Fruit fly (Drosophila melanogaster) whole organism, embryonic: ENCODE data around the gene Uck.
A peak's percentile ranks its signal among the peaks of the same experiment; 100 is the strongest.

ENCODE experiments used
- Adf1 ChIP-seq: fragments of 200-800 bp; sonication (Bioruptor generic); IDR thresholded peaks from 2 replicates; pipeline ENCODE4 v1.3.6; 2022; ENCODE audit warnings: missing biosample characterization, missing genetic modification characterization
- Aef1 ChIP-seq: fragments of 200-800 bp; sonication (Bioruptor generic); IDR thresholded peaks from 3 replicates; pipeline ENCODE4 v1.3.6; 2022; ENCODE audit warnings: missing biosample characterization, missing genetic modification characterization
- Asciz ChIP-seq: fragments of 200-800 bp; sonication (Bioruptor generic); optimal IDR thresholded peaks from 2 replicates; lab custom pipeline; 2017; ENCODE audit warnings: missing biosample characterization, mild to moderate bottlenecking, missing genetic modification characterization, missing genetic modification reagents
- C15 ChIP-seq: fragments of 200-800 bp; sonication (Bioruptor generic); IDR thresholded peaks from 3 replicates; pipeline ENCODE4 v1.3.6; 2022; ENCODE audit warnings: missing biosample characterization, missing genetic modification characterization
- CG14860 ChIP-seq: fragments of 200-800 bp; sonication (Bioruptor generic); IDR thresholded peaks from 3 replicates; pipeline ENCODE4 v1.3.6; 2022; ENCODE audit warnings: missing biosample characterization, missing genetic modification characterization; ENCODE audit not compliant: partially characterized antibody
- CG15011 ChIP-seq: fragments of 200-800 bp; sonication (Bioruptor generic); optimal IDR thresholded peaks from 3 replicates; lab custom pipeline; 2018; ENCODE audit warnings: missing biosample characterization, mild to moderate bottlenecking, missing genetic modification characterization
- CG17328 ChIP-seq: fragments of 200-800 bp; sonication (Bioruptor generic); IDR thresholded peaks from 2 replicates; pipeline ENCODE4 v1.3.6; 2022; ENCODE audit warnings: missing biosample characterization, missing genetic modification characterization
- CG17385 ChIP-seq: fragments of 200-800 bp; sonication (Bioruptor generic); optimal IDR thresholded peaks from 3 replicates; lab custom pipeline; 2018; ENCODE audit warnings: missing biosample characterization, mild to moderate bottlenecking, missing genetic modification characterization
- CG31224 ChIP-seq: fragments of 200-800 bp; sonication (Bioruptor generic); IDR thresholded peaks from 2 replicates; pipeline ENCODE4 v1.3.6; 2022; ENCODE audit warnings: missing biosample characterization, missing genetic modification characterization
- CG3281 ChIP-seq: fragments of 200-800 bp; sonication (Bioruptor generic); optimal IDR thresholded peaks from 3 replicates; lab custom pipeline; 2017; ENCODE audit warnings: missing biosample characterization, mild to moderate bottlenecking, missing genetic modification characterization
- CG33213 ChIP-seq: fragments of 200-800 bp; sonication (Bioruptor generic); optimal IDR thresholded peaks from 3 replicates; lab custom pipeline; 2016; ENCODE audit warnings: missing biosample characterization, missing genetic modification characterization
- CG4328 ChIP-seq: fragments of 200-800 bp; sonication (Bioruptor generic); optimal IDR thresholded peaks from 3 replicates; lab custom pipeline; 2017; ENCODE audit warnings: missing biosample characterization, missing genetic modification reagents, missing genetic modification characterization
- CG4360 ChIP-seq: fragments of 200-800 bp; sonication (Bioruptor generic); IDR thresholded peaks from 2 replicates; pipeline ENCODE4 v1.3.6; 2022; ENCODE audit warnings: missing biosample characterization, missing genetic modification characterization
- CG6765 ChIP-seq: fragments of 200-800 bp; sonication (Bioruptor generic); optimal IDR thresholded peaks from 3 replicates; lab custom pipeline; 2017; ENCODE audit warnings: missing biosample characterization, mild to moderate bottlenecking, missing genetic modification characterization
- CG7271 ChIP-seq: fragments of 200-800 bp; sonication (Bioruptor generic); optimal IDR thresholded peaks from 2 replicates; lab custom pipeline; 2018; ENCODE audit warnings: missing biosample characterization, mild to moderate bottlenecking, missing genetic modification characterization, moderate library complexity
- CG9932 ChIP-seq: fragments of 200-800 bp; sonication (Bioruptor generic); IDR thresholded peaks from 2 replicates; pipeline ENCODE4 v1.3.6; 2022; ENCODE audit warnings: missing biosample characterization, missing genetic modification characterization
- CHES-1-like ChIP-seq: fragments of 200-800 bp; sonication (Bioruptor generic); optimal IDR thresholded peaks from 2 replicates; lab custom pipeline; 2016; ENCODE audit warnings: missing biosample characterization, missing genetic modification characterization
- D ChIP-seq, 2 experiments: fragments of 200-800 bp in 1 of 2; fragments of >200 bp in 1 of 2; sonication (Bioruptor generic) in 1 of 2; optimal IDR thresholded peaks; 2 replicates in 1 of 2; 3 replicates in 1 of 2; lab custom pipeline; 2017; ENCODE audit warnings: mild to moderate bottlenecking in 1 of 2, missing biosample characterization in 1 of 2, missing genetic modification characterization in 1 of 2, missing genetic modification reagents in 1 of 2
- Dad ChIP-seq: fragments of 200-800 bp; sonication (Bioruptor generic); optimal IDR thresholded peaks from 3 replicates; lab custom pipeline; 2016; ENCODE audit warnings: missing biosample characterization, missing genetic modification characterization
- E2f2 ChIP-seq: fragments of 200-800 bp; sonication (Bioruptor generic); IDR thresholded peaks from 2 replicates; pipeline ENCODE4 v1.3.6; 2022; ENCODE audit warnings: missing biosample characterization, missing genetic modification characterization
- Fer2 ChIP-seq: fragments of 200-800 bp; sonication (Bioruptor generic); optimal IDR thresholded peaks from 2 replicates; lab custom pipeline; 2018; ENCODE audit warnings: missing biosample characterization, mild to moderate bottlenecking, missing genetic modification characterization, moderate library complexity
- Max ChIP-seq: fragments of 200-800 bp; sonication (Bioruptor generic); optimal IDR thresholded peaks from 2 replicates; lab custom pipeline; 2016; ENCODE audit warnings: missing biosample characterization, mild to moderate bottlenecking, missing genetic modification characterization
- Med ChIP-seq: fragments of 200-800 bp; sonication (Bioruptor generic); peaks from one replicate; lab custom pipeline; 2016; ENCODE audit warnings: missing biosample characterization, missing genetic modification characterization, mild to moderate bottlenecking, inconsistent platforms, moderate library complexity
- NK7.1 ChIP-seq: fragments of 200-800 bp; sonication (Bioruptor generic); optimal IDR thresholded peaks from 3 replicates; lab custom pipeline; 2016; ENCODE audit warnings: missing biosample characterization, missing genetic modification characterization
- NfI ChIP-seq: fragments of 200-800 bp; sonication (Bioruptor generic); optimal IDR thresholded peaks from 3 replicates; lab custom pipeline; 2018; ENCODE audit warnings: missing biosample characterization, mild to moderate bottlenecking, missing genetic modification characterization, moderate library complexity
- Scr ChIP-seq: fragments of 200-800 bp; sonication (Bioruptor generic); IDR thresholded peaks from 2 replicates; pipeline ENCODE4 v1.3.6; 2022; ENCODE audit warnings: missing biosample characterization, missing genetic modification characterization; ENCODE audit not compliant: partially characterized antibody
- amos ChIP-seq: fragments of 200-800 bp; sonication (Bioruptor generic); IDR thresholded peaks from 2 replicates; pipeline ENCODE4 v1.3.6; 2022; ENCODE audit warnings: missing biosample characterization, missing genetic modification characterization; ENCODE audit not compliant: partially characterized antibody
- ara ChIP-seq: fragments of 200-800 bp; sonication (Bioruptor generic); IDR thresholded peaks from 2 replicates; pipeline ENCODE4 v1.3.6; 2022; ENCODE audit warnings: missing biosample characterization, missing genetic modification characterization
- cas ChIP-seq: fragments of 200-800 bp; sonication (Bioruptor generic); IDR thresholded peaks from 2 replicates; pipeline ENCODE4 v1.3.6; 2022; ENCODE audit warnings: missing biosample characterization, missing genetic modification characterization
- crp ChIP-seq, 2 experiments: fragments of 200-800 bp; sonication (Bioruptor generic); optimal IDR thresholded peaks; 2 replicates in 1 of 2; 3 replicates in 1 of 2; lab custom pipeline; 2017; ENCODE audit warnings: missing biosample characterization in 2 of 2, missing genetic modification characterization in 2 of 2, mild to moderate bottlenecking in 1 of 2, moderate library complexity in 1 of 2
- grn ChIP-seq: fragments of 200-800 bp; sonication (Bioruptor generic); optimal IDR thresholded peaks from 3 replicates; lab custom pipeline; 2017; ENCODE audit warnings: missing biosample characterization, missing genetic modification characterization
- her ChIP-seq: fragments of 200-800 bp; sonication (Bioruptor generic); optimal IDR thresholded peaks from 2 replicates; lab custom pipeline; 2016; ENCODE audit warnings: missing biosample characterization, missing genetic modification characterization
- kay ChIP-seq: fragments of 200-800 bp; sonication (Bioruptor generic); optimal IDR thresholded peaks from 2 replicates; lab custom pipeline; 2016; ENCODE audit warnings: missing biosample characterization, missing genetic modification characterization
- maf-S ChIP-seq: fragments of 200-800 bp; sonication (Bioruptor generic); optimal IDR thresholded peaks from 2 replicates; lab custom pipeline; 2016; ENCODE audit warnings: missing biosample characterization, missing genetic modification characterization
- org-1 ChIP-seq: fragments of 200-800 bp; sonication (Bioruptor generic); optimal IDR thresholded peaks from 2 replicates; lab custom pipeline; 2017; ENCODE audit warnings: missing biosample characterization, missing genetic modification characterization
- pho ChIP-seq: fragments of 200-800 bp; sonication (Bioruptor generic); optimal IDR thresholded peaks from 2 replicates; lab custom pipeline; 2016; ENCODE audit warnings: missing biosample characterization, missing genetic modification characterization
- phol ChIP-seq: fragments of 200-800 bp; sonication (Bioruptor generic); optimal IDR thresholded peaks from 3 replicates; lab custom pipeline; 2018; ENCODE audit warnings: missing biosample characterization, mild to moderate bottlenecking, missing genetic modification characterization, moderate library complexity
- pita ChIP-seq: fragments of 200-800 bp; sonication (Bioruptor generic); optimal IDR thresholded peaks from 2 replicates; lab custom pipeline; 2017; ENCODE audit warnings: missing biosample characterization, mild to moderate bottlenecking, missing genetic modification characterization
- sens ChIP-seq: fragments of 200-800 bp; sonication (Bioruptor generic); peaks from one replicate; lab custom pipeline; 2016; ENCODE audit warnings: missing biosample characterization, missing genetic modification characterization
- ssp ChIP-seq: fragments of 200-800 bp; sonication (Bioruptor generic); IDR thresholded peaks from 2 replicates; pipeline ENCODE4 v1.3.6; 2022; ENCODE audit warnings: missing biosample characterization, missing genetic modification characterization
- stwl ChIP-seq: fragments of 200-800 bp; sonication (Bioruptor generic); optimal IDR thresholded peaks from 3 replicates; lab custom pipeline; 2018; ENCODE audit warnings: missing biosample characterization, mild to moderate bottlenecking, missing genetic modification characterization, moderate library complexity
- tin ChIP-seq: fragments of 200-800 bp; sonication (Bioruptor generic); optimal IDR thresholded peaks from 3 replicates; lab custom pipeline; 2016; ENCODE audit warnings: missing biosample characterization, missing genetic modification characterization
- ttk ChIP-seq: fragments of 200-800 bp; sonication (Bioruptor generic); IDR thresholded peaks from 2 replicates; pipeline ENCODE4 v2.1.2; 2022; ENCODE audit warnings: missing biosample characterization, missing genetic modification characterization
- unc-4 ChIP-seq: fragments of 200-800 bp; sonication (Bioruptor generic); IDR thresholded peaks from 2 replicates; pipeline ENCODE4 v1.3.6; 2022; ENCODE audit warnings: missing biosample characterization, missing genetic modification characterization; ENCODE audit not compliant: partially characterized antibody
- vnd ChIP-seq: fragments of 200-800 bp; sonication (Bioruptor generic); IDR thresholded peaks from 3 replicates; pipeline ENCODE4 v1.3.6; 2022; ENCODE audit warnings: missing biosample characterization, missing genetic modification characterization; ENCODE audit not compliant: partially characterized antibody
- vvl ChIP-seq: fragments of 200-800 bp; sonication (Bioruptor generic); IDR thresholded peaks from 2 replicates; pipeline ENCODE4 v1.3.6; 2022; ENCODE audit warnings: missing biosample characterization, missing genetic modification characterization
- wdn ChIP-seq: fragments of 200-800 bp; sonication (Bioruptor generic); IDR thresholded peaks from 2 replicates; pipeline ENCODE4 v1.3.6; 2022; ENCODE audit warnings: missing biosample characterization, missing genetic modification characterization
- zfh1 ChIP-seq: fragments of 200-800 bp; sonication (Bioruptor generic); IDR thresholded peaks from 3 replicates; pipeline ENCODE4 v1.3.6; 2022; ENCODE audit warnings: missing biosample characterization, missing genetic modification characterization

The Uck gene

DNA sequence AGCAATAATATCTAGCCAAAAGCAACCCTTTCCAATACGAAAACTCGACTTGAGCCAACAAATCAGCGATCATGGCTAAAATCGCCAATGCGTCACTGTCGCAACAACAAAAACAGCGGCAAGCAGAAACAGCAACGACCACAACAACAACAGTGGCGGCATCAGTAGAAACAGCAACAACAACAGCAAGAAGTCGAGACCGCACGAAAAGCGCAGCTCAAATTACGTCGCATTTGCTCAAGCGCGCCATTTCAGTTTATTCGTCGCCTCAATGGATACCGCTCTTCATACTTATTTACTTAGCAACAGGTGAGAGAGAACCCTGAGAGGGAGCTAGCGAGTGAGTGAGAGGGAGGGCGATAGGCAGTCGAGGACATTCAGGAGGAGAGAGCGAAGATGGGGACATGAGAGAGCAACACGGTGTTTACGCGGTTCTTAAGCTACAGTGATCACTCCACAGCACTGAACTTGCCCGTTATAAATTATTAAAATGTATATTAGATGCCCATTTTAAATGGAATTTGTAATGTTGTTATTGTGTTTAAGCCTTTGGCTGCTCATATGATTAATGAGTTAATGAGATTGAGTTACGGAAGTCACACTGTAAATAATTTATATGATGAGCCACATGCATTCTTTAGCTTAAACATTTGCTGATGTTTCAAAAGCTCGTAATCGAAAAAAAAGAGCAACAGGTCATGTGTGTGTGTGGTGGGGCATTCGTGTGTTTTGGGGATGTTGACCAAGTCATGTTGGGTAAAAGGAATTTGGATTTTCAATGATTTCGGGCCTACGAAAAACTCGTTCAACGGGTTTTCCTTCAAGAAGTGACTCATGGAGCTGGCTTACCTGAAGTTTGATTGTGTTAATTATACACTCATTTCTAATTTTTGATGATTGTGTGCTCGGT lies 5.8 kb downstream of the Uck start (continued):
- TF ChIP-seq Aef1 (GFP tag; lab: Robert Waterston, UW) (peak; percentile 76), pho (GFP tag; lab: Kevin White, UChicago) (peak; percentile 59), maf-S (peak; percentile 74), E2f2 (GFP tag; lab: Robert Waterston, UW) (peak; percentile 61), ttk (peak; percentile 60), Asciz (peak; percentile 52), vnd (no peak), CG6765 (GFP tag; lab: Kevin White, UChicago) (no peak), CG33213 (GFP tag; lab: Kevin White, UChicago) (peak; percentile 71), vvl (GFP tag; lab: Robert Waterston, UW) (peak; percentile 89), CG17385 (GFP tag; lab: Kevin White, UChicago) (peak; percentile 78), CG14860 (GFP tag; lab: Robert Waterston, UW) (no peak), tin (peak; percentile 81), CHES-1-like (peak; percentile 44), Med (GFP tag; lab: Kevin White, UChicago) (peak; percentile 96), NK7.1 (GFP tag; lab: Kevin White, UChicago) (peak; percentile 69), CG31224 (peak; percentile 61), her (GFP tag; lab: Kevin White, UChicago) (peak; percentile 45), grn (GFP tag; lab: Kevin White, UChicago) (no peak), crp (GFP tag; optimal IDR thresholded peaks at IDR 0.05; lab: Kevin White, UChicago) (peak in 1 of 2 experiments; percentile 7), Fer2 (tag; lab: Kevin White, UChicago) (peak; percentile 56), zfh1 (GFP tag; lab: Robert Waterston, UW) (peak; percentile 88), CG4328 (GFP tag; lab: Kevin White, UChicago) (no peak), kay (peak; percentile 64), wdn (GFP tag; lab: Robert Waterston, UW) (peak; percentile 82), CG15011 (GFP tag; lab: Kevin White, UChicago) (peak; percentile 52), pita (no peak), stwl (tag; lab: Kevin White, UChicago) (peak; percentile 17), CG17328 (GFP tag; lab: Robert Waterston, UW) (peak; percentile 87), Max (GFP tag; lab: Kevin White, UChicago) (peak; percentile 50), phol (peak; percentile 74), sens (peak; percentile 96), unc-4 (GFP tag; lab: Robert Waterston, UW) (no peak), org-1 (peak; percentile 64), Dad (GFP tag; lab: Kevin White, UChicago) (peak; percentile 35), D (optimal IDR thresholded peaks at IDR 0.05; lab: Kevin White, UChicago) (no peak), D (GFP tag; optimal IDR thresholded peaks at IDR 0.05; lab: Kevin White, UChicago) (peak; percentile 45), CG9932 (GFP tag; lab: Robert Waterston, UW) (peak; percentile 84), amos (no peak), C15 (GFP tag; lab: Robert Waterston, UW) (0 out of 3 replicates have a peak, but pooled peaks have one; percentile 54), CG7271 (no peak), ssp (GFP tag; lab: Robert Waterston, UW) (peak; percentile 46), ara (GFP tag; lab: Robert Waterston, UW) (peak; percentile 87), Scr (GFP tag; lab: Robert Waterston, UW) (no peak), Adf1 (no peak; the same call in 1 of the 2 replicates), NfI (peak; percentile 83), CG4360 (peak; percentile 94), cas (GFP tag; lab: Robert Waterston, UW) (peak; percentile 65), CG3281 (GFP tag; lab: Kevin White, UChicago) (peak; percentile 75)
